Worm (Caenorhabditis elegans) whole organism, young adult: ENCODE results near the gene cdc-48.1.
A peak's percentile ranks its signal among the peaks of the same experiment; 100 is the strongest.

Experiments
- B0035.1 ChIP-seq: sonication (generic microtip); optimal IDR thresholded peaks from 2 replicates; lab custom pipeline; 2016; ENCODE audit warnings: missing genetic modification characterization, mild to moderate bottlenecking, missing compliant biosample characterization, missing genotype, missing genetic modification reagents
- B0336.3 ChIP-seq: fragments of 200-800 bp; sonication (Bioruptor generic); IDR thresholded peaks from 2 replicates; pipeline ENCODE4 v1.3.6; 2022; ENCODE audit warnings: missing genetic modification characterization, missing compliant biosample characterization
- D2030.7 ChIP-seq: fragments of 200-800 bp; sonication (Bioruptor generic); IDR thresholded peaks from 2 replicates; pipeline ENCODE4 v1.3.6; 2022; ENCODE audit warnings: missing genetic modification reagents, missing genetic modification characterization, missing compliant biosample characterization
- F49E8.2 ChIP-seq: sonication (generic microtip); optimal IDR thresholded peaks from 3 replicates; lab custom pipeline; 2017; ENCODE audit warnings: missing genetic modification characterization, mild to moderate bottlenecking, missing compliant biosample characterization, antibody characterized with exemption, moderate library complexity; ENCODE audit not compliant: insufficient read depth
- F52B5.7 ChIP-seq: sonication (generic microtip); optimal IDR thresholded peaks from 2 replicates; lab custom pipeline; 2016; ENCODE audit warnings: mild to moderate bottlenecking, missing genetic modification characterization, missing compliant biosample characterization
- F55B11.4 ChIP-seq: sonication (generic microtip); optimal IDR thresholded peaks from 2 replicates; lab custom pipeline; 2016; ENCODE audit warnings: missing compliant biosample characterization, missing genetic modification characterization, borderline replicate concordance; ENCODE audit not compliant: insufficient read depth
- F57C9.4 ChIP-seq: sonication (generic microtip); optimal IDR thresholded peaks from 2 replicates; lab custom pipeline; 2017; ENCODE audit warnings: mild to moderate bottlenecking, missing genetic modification characterization, missing compliant biosample characterization
- Y53F4B.3 ChIP-seq: fragments of 200-800 bp; sonication (Bioruptor generic); IDR thresholded peaks from 2 replicates; pipeline ENCODE4 v1.3.6; 2022; ENCODE audit warnings: missing genetic modification reagents, missing genetic modification characterization, missing compliant biosample characterization
- Y56A3A.18 ChIP-seq: fragments of 200-800 bp; sonication (Bioruptor generic); IDR thresholded peaks from 2 replicates; pipeline ENCODE4 v1.3.6; 2022; ENCODE audit warnings: missing genetic modification reagents, missing genetic modification characterization, missing compliant biosample characterization
- Y79H2A.3 ChIP-seq: fragments of 200-800 bp; sonication (Bioruptor generic); conservative IDR thresholded peaks from 2 replicates; pipeline ENCODE4 v1.3.6; 2022; ENCODE audit warnings: missing genetic modification reagents, missing genetic modification characterization, missing compliant biosample characterization
- akir-1 ChIP-seq: fragments of 200-800 bp; sonication (Bioruptor generic); optimal IDR thresholded peaks from 2 replicates; lab custom pipeline; 2018; ENCODE audit warnings: mild to moderate bottlenecking, missing genetic modification characterization, moderate library complexity, missing compliant biosample characterization
- aptf-2 ChIP-seq: fragments of 200-800 bp; sonication (Bioruptor generic); conservative IDR thresholded peaks from 2 replicates; pipeline ENCODE4 v1.3.6; 2022; ENCODE audit warnings: missing genetic modification reagents, missing genetic modification characterization, missing compliant biosample characterization
- atf-7 ChIP-seq: sonication (generic microtip); optimal IDR thresholded peaks from 2 replicates; lab custom pipeline; 2017; ENCODE audit warnings: mild to moderate bottlenecking, missing genetic modification characterization, missing compliant biosample characterization
- attf-5 ChIP-seq: fragments of 200-800 bp; sonication (Bioruptor generic); optimal IDR thresholded peaks from 2 replicates; lab custom pipeline; 2018; ENCODE audit warnings: mild to moderate bottlenecking, missing genetic modification characterization, missing compliant biosample characterization
- ceh-100 ChIP-seq: fragments of 200-800 bp; sonication (Bioruptor generic); IDR thresholded peaks from 2 replicates; pipeline ENCODE4 v1.3.6; 2022; ENCODE audit warnings: missing genetic modification reagents, missing genetic modification characterization, missing compliant biosample characterization
- chd-7 ChIP-seq: sonication (generic microtip); optimal IDR thresholded peaks from 2 replicates; lab custom pipeline; 2016; ENCODE audit warnings: mild to moderate bottlenecking, missing genetic modification characterization, moderate library complexity, missing compliant biosample characterization
- egl-44 ChIP-seq: fragments of 200-800 bp; sonication (Bioruptor generic); IDR thresholded peaks from 2 replicates; pipeline ENCODE4 v1.3.6; 2022; ENCODE audit warnings: missing genetic modification reagents, missing genetic modification characterization, missing compliant biosample characterization
- ets-4 ChIP-seq: fragments of 200-800 bp; sonication (Bioruptor generic); optimal IDR thresholded peaks from 2 replicates; lab custom pipeline; 2018; ENCODE audit warnings: mild to moderate bottlenecking, missing genetic modification characterization, missing compliant biosample characterization
- him-1 ChIP-seq: sonication (generic microtip); optimal IDR thresholded peaks from 2 replicates; lab custom pipeline; 2016; ENCODE audit warnings: missing genotype, missing genetic modification reagents, missing genetic modification characterization, missing compliant biosample characterization
- hlh-26 ChIP-seq: fragments of 200-800 bp; sonication (Bioruptor generic); conservative IDR thresholded peaks from 2 replicates; pipeline ENCODE4 v1.3.6; 2022; ENCODE audit warnings: missing genetic modification reagents, missing genetic modification characterization, missing compliant biosample characterization
- hmg-20 ChIP-seq: fragments of 200-800 bp; sonication (Bioruptor generic); IDR thresholded peaks from 2 replicates; pipeline ENCODE4 v1.3.6; 2022; ENCODE audit warnings: missing genetic modification reagents, missing genetic modification characterization, missing compliant biosample characterization
- hsf-1 ChIP-seq: fragments of 200-800 bp; sonication (Bioruptor generic); IDR thresholded peaks from 2 replicates; pipeline ENCODE4 v1.3.6; 2022; ENCODE audit warnings: missing genetic modification reagents, missing genetic modification characterization, missing compliant biosample characterization
- lag-1 ChIP-seq: fragments of 200-800 bp; sonication (Bioruptor generic); IDR thresholded peaks from 2 replicates; pipeline ENCODE4 v1.3.6; 2022; ENCODE audit warnings: missing genetic modification reagents, missing genetic modification characterization, missing compliant biosample characterization
- let-526 ChIP-seq: fragments of 200-800 bp; sonication (Bioruptor generic); IDR thresholded peaks from 2 replicates; pipeline ENCODE4 v1.3.6; 2022; ENCODE audit warnings: missing genetic modification reagents, missing genetic modification characterization, missing compliant biosample characterization
- let-607 ChIP-seq, 2 experiments: fragments of 200-800 bp in 1 of 2; sonication (Bioruptor generic) in 1 of 2; sonication (generic microtip) in 1 of 2; optimal IDR thresholded peaks; 2 replicates each; lab custom pipeline; 2016 to 2018; ENCODE audit warnings: mild to moderate bottlenecking in 2 of 2, missing compliant biosample characterization in 2 of 2, missing genetic modification characterization in 2 of 2, moderate library complexity in 2 of 2, missing genotype in 1 of 2
- lin-26 ChIP-seq: fragments of 200-800 bp; sonication (Bioruptor generic); IDR thresholded peaks from 2 replicates; pipeline ENCODE4 v1.3.6; 2022; ENCODE audit warnings: missing genetic modification reagents, missing genetic modification characterization, missing compliant biosample characterization
- lin-54 ChIP-seq: fragments of 200-800 bp; sonication (Bioruptor generic); optimal IDR thresholded peaks from 2 replicates; lab custom pipeline; 2018; ENCODE audit warnings: mild to moderate bottlenecking, missing genetic modification characterization, missing compliant biosample characterization
- madf-3 ChIP-seq: fragments of 200-800 bp; sonication (Bioruptor generic); IDR thresholded peaks from 2 replicates; pipeline ENCODE4 v1.3.6; 2022; ENCODE audit warnings: missing genetic modification reagents, missing genetic modification characterization, missing compliant biosample characterization
- madf-6 ChIP-seq: fragments of 200-800 bp; sonication (Bioruptor generic); IDR thresholded peaks from 2 replicates; pipeline ENCODE4 v1.3.6; 2022; ENCODE audit warnings: missing genetic modification reagents, missing genetic modification characterization, missing compliant biosample characterization
- madf-8 ChIP-seq: fragments of 200-800 bp; sonication (Bioruptor generic); conservative IDR thresholded peaks from 2 replicates; pipeline ENCODE4 v1.3.6; 2022; ENCODE audit warnings: missing genetic modification reagents, missing genetic modification characterization, missing compliant biosample characterization
- mes-4 ChIP-seq: sonication (generic microtip); optimal IDR thresholded peaks from 2 replicates; lab custom pipeline; 2016; ENCODE audit warnings: missing genotype, missing genetic modification characterization, missing compliant biosample characterization
- nfya-1 ChIP-seq: sonication (generic microtip); optimal IDR thresholded peaks from 2 replicates; lab custom pipeline; 2017; ENCODE audit warnings: antibody characterized with exemption, missing compliant biosample characterization, missing genetic modification characterization, borderline replicate concordance; ENCODE audit not compliant: insufficient read depth
- nfyb-1 ChIP-seq: fragments of 200-800 bp; sonication (Bioruptor generic); IDR thresholded peaks from 2 replicates; pipeline ENCODE4 v1.3.6; 2022; ENCODE audit warnings: missing genetic modification reagents, missing genetic modification characterization, missing compliant biosample characterization
- pbrm-1 ChIP-seq: fragments of 200-800 bp; sonication (Bioruptor generic); IDR thresholded peaks from 2 replicates; pipeline ENCODE4 v1.3.6; 2022; ENCODE audit warnings: missing genetic modification reagents, missing genetic modification characterization, missing compliant biosample characterization
- rpc-1 ChIP-seq, 2 experiments: fragments of 150-350 bp in 1 of 2; sonication (generic microtip) in 1 of 2; optimal IDR thresholded peaks; 2 replicates each; lab custom pipeline; 2014 to 2018; ENCODE audit warnings: missing biosample characterization in 1 of 2, missing genetic modification characterization in 1 of 2, missing genetic modification reagents in 1 of 2, missing genotype in 1 of 2
- snpc-1.1 ChIP-seq: sonication (generic microtip); optimal IDR thresholded peaks from 2 replicates; lab custom pipeline; 2017; ENCODE audit warnings: missing genetic modification characterization, mild to moderate bottlenecking, missing compliant biosample characterization, antibody characterized with exemption, moderate library complexity, missing genotype, missing genetic modification reagents; ENCODE audit not compliant: insufficient read depth
- sptf-2 ChIP-seq: fragments of 200-800 bp; sonication (Bioruptor generic); optimal IDR thresholded peaks from 2 replicates; lab custom pipeline; 2018; ENCODE audit warnings: mild to moderate bottlenecking, missing genetic modification characterization, missing compliant biosample characterization
- unc-130 ChIP-seq: sonication (generic microtip); optimal IDR thresholded peaks from 2 replicates; lab custom pipeline; 2016; ENCODE audit warnings: missing genetic modification reagents, missing genetic modification characterization, missing compliant biosample characterization
- unc-62 ChIP-seq: fragments of 150-350 bp; optimal IDR thresholded peaks from 2 replicates; lab custom pipeline; 2014; ENCODE audit warnings: missing biosample characterization, missing genetic modification reagents, missing genetic modification characterization
- zim-3 ChIP-seq: sonication (generic microtip); optimal IDR thresholded peaks from 2 replicates; lab custom pipeline; 2017; ENCODE audit warnings: mild to moderate bottlenecking, missing genetic modification characterization, moderate library complexity, missing compliant biosample characterization
- ztf-22 ChIP-seq: fragments of 200-800 bp; sonication (Bioruptor generic); optimal IDR thresholded peaks from 2 replicates; lab custom pipeline; 2018; ENCODE audit warnings: mild to moderate bottlenecking, missing genetic modification characterization, moderate library complexity, missing compliant biosample characterization
- ztf-25 ChIP-seq: fragments of 200-800 bp; sonication (Bioruptor generic); IDR thresholded peaks from 2 replicates; pipeline ENCODE4 v1.3.6; 2022; ENCODE audit warnings: missing genetic modification reagents, missing genetic modification characterization, missing compliant biosample characterization
- ztf-26 ChIP-seq: sonication (generic microtip); optimal IDR thresholded peaks from 2 replicates; lab custom pipeline; 2017; ENCODE audit warnings: missing genetic modification characterization, missing compliant biosample characterization
- ztf-28 ChIP-seq: fragments of 200-800 bp; sonication (Bioruptor generic); IDR thresholded peaks from 2 replicates; pipeline ENCODE4 v1.3.6; 2022; ENCODE audit warnings: missing genetic modification reagents, missing genetic modification characterization, missing compliant biosample characterization
- ztf-6 ChIP-seq: fragments of 200-800 bp; sonication (Bioruptor generic); IDR thresholded peaks from 2 replicates; pipeline ENCODE4 v1.3.6; 2022; ENCODE audit warnings: missing genetic modification reagents, missing genetic modification characterization, missing compliant biosample characterization

The cdc-48.1 gene

ce11 chrII:10548778-10549671, 14.2 kb downstream of the cdc-48.1 start (continued):
- TF ChIP-seq unc-130 (GFP tag; lab: Kevin White, UChicago) (no peak), him-1 (tag; lab: Kevin White, UChicago) (no peak), F52B5.7 (tag; lab: Kevin White, UChicago) (peak; percentile 51), sptf-2 (GFP tag; lab: Kevin White, UChicago) (no peak), ztf-25 (GFP tag; lab: Robert Waterston, UW) (0 out of 2 replicates have a peak, but pooled peaks have one; percentile 6), ztf-28 (0 out of 2 replicates have a peak, but pooled peaks have one; percentile 17), F57C9.4 (tag; lab: Kevin White, UChicago) (no peak), mes-4 (tag; lab: Kevin White, UChicago) (no peak), B0336.3 (GFP tag; lab: Robert Waterston, UW) (peak; percentile 37; the same call in 1 of the 2 replicates), lag-1 (GFP tag; lab: Robert Waterston, UW) (no peak), nfya-1 (tag; lab: Kevin White, UChicago) (no peak), madf-8 (GFP tag; lab: Robert Waterston, UW) (no peak), aptf-2 (GFP tag; lab: Robert Waterston, UW) (no peak), akir-1 (no peak), Y56A3A.18 (peak; percentile 16; the same call in 1 of the 2 replicates), B0035.1 (no peak), pbrm-1 (GFP tag; lab: Robert Waterston, UW) (peak; percentile 59), ztf-22 (GFP tag; lab: Kevin White, UChicago) (no peak), ztf-6 (GFP tag; lab: Robert Waterston, UW) (peak; percentile 69; the same call in 1 of the 2 replicates), madf-6 (GFP tag; lab: Robert Waterston, UW) (no peak), hlh-26 (GFP tag; lab: Robert Waterston, UW) (no peak), rpc-1 (optimal IDR thresholded peaks at IDR 0.05; lab: Kevin White, UChicago) (peak; percentile 2), rpc-1 (tag; optimal IDR thresholded peaks at IDR 0.05; lab: Kevin White, UChicago) (no peak), hmg-20 (GFP tag; lab: Robert Waterston, UW) (no peak), ets-4 (GFP tag; lab: Kevin White, UChicago) (peak; percentile 24), D2030.7 (no peak), snpc-1.1 (tag; lab: Kevin White, UChicago) (no peak), chd-7 (tag; lab: Kevin White, UChicago) (peak; percentile 67), F49E8.2 (tag; lab: Kevin White, UChicago) (no peak), F55B11.4 (tag; lab: Kevin White, UChicago) (no peak), nfyb-1 (GFP tag; lab: Robert Waterston, UW) (peak; percentile 55; the same call in 1 of the 2 replicates), let-526 (GFP tag; lab: Robert Waterston, UW) (peak; percentile 88), unc-62 (GFP tag; lab: Kevin White, UChicago) (no peak), Y53F4B.3 (no peak), madf-3 (GFP tag; lab: Robert Waterston, UW) (no peak), let-607 (tag; optimal IDR thresholded peaks at IDR 0.05; lab: Kevin White, UChicago) (peak in 1 of 2 experiments; percentile 36), Y79H2A.3 (GFP tag; lab: Robert Waterston, UW) (no peak), zim-3 (tag; lab: Kevin White, UChicago) (peak; percentile 53), ztf-26 (tag; lab: Kevin White, UChicago) (no peak), attf-5 (GFP tag; lab: Kevin White, UChicago) (peak; percentile 63), atf-7 (tag; lab: Kevin White, UChicago) (peak; percentile 91), ceh-100 (GFP tag; lab: Robert Waterston, UW) (no peak; the same call in 1 of the 2 replicates), egl-44 (GFP tag; lab: Robert Waterston, UW) (no peak), hsf-1 (GFP tag; lab: Robert Waterston, UW) (peak; percentile 92), lin-54 (GFP tag; lab: Kevin White, UChicago) (peak; percentile 65), lin-26 (GFP tag; lab: Robert Waterston, UW) (peak; percentile 74)
